Fruit fly (Drosophila melanogaster) S2 (cell line): Measurements from ENCODE around the gene Ythdf.

Source experiments
- CG8478 ChIP-seq: fragments of >200 bp; optimal IDR thresholded peaks from 2 replicates; lab custom pipeline; 2018
- CTCF ChIP-seq, 2 experiments: fragments of >200 bp; optimal IDR thresholded peaks; 2 replicates each; lab custom pipeline; 2018

dm6 chr3R:25049383-25049741, 10.3 kb upstream of the Ythdf start, which contains the start of gene CG11791:
- TF ChIP-seq CG8478 (lab: Kevin White, UChicago): no peak
- no peak for TF ChIP-seq CTCF (optimal IDR thresholded peaks at IDR 0.05; lab: Kevin White, UChicago)
